Fruit fly (Drosophila melanogaster): ENCODE data around the gene CG32026.

Gene CG32026

dm6 chr3L:8850784-8851704, 14.8 kb downstream of the CG32026 start:
- TF ChIP-seq insv (optimal IDR thresholded peaks at IDR 0.05) (no peak), Sin3A (optimal IDR thresholded peaks at IDR 0.05) (no peak), ttk (optimal IDR thresholded peaks at IDR 0.05) (no peak), Myc (optimal IDR thresholded peaks at IDR 0.05) (no peak), psq (optimal IDR thresholded peaks at IDR 0.05) (no peak), h (optimal IDR thresholded peaks at IDR 0.05) (no peak)

- TF ChIP-seq psq (optimal IDR thresholded peaks at IDR 0.05) = no peak
- no peak for TF ChIP-seq Sin3A (optimal IDR thresholded peaks at IDR 0.05)
- no peak for TF ChIP-seq ttk (optimal IDR thresholded peaks at IDR 0.05)
- TF ChIP-seq h (optimal IDR thresholded peaks at IDR 0.05) = no peak
- no peak for TF ChIP-seq Myc (optimal IDR thresholded peaks at IDR 0.05)
- no peak for TF ChIP-seq insv (optimal IDR thresholded peaks at IDR 0.05)
These were observed 15.7 kb downstream of the CG32026 start for dm6 chr3L:8851950-8852349.

dm6 chr3L:8852907-8853306, 16.6 kb downstream of the CG32026 start:
- TF ChIP-seq ttk (optimal IDR thresholded peaks at IDR 0.05) (no peak), Sin3A (optimal IDR thresholded peaks at IDR 0.05) (no peak), psq (optimal IDR thresholded peaks at IDR 0.05) (no peak), h (optimal IDR thresholded peaks at IDR 0.05) (no peak), insv (optimal IDR thresholded peaks at IDR 0.05) (no peak), Myc (optimal IDR thresholded peaks at IDR 0.05) (no peak)

- TF ChIP-seq h (optimal IDR thresholded peaks at IDR 0.05) (no peak), psq (optimal IDR thresholded peaks at IDR 0.05) (no peak), ttk (optimal IDR thresholded peaks at IDR 0.05) (no peak), Sin3A (optimal IDR thresholded peaks at IDR 0.05) (no peak), insv (optimal IDR thresholded peaks at IDR 0.05) (no peak), Myc (optimal IDR thresholded peaks at IDR 0.05) (no peak)
These were observed 17.1 kb downstream of the CG32026 start for dm6 chr3L:8853382-8853781.

- no peak for TF ChIP-seq insv (optimal IDR thresholded peaks at IDR 0.05)
- no peak for TF ChIP-seq h (optimal IDR thresholded peaks at IDR 0.05)
- TF ChIP-seq Myc (optimal IDR thresholded peaks at IDR 0.05) = no peak
- no peak for TF ChIP-seq ttk (optimal IDR thresholded peaks at IDR 0.05)
- no peak for TF ChIP-seq Sin3A (optimal IDR thresholded peaks at IDR 0.05)
- no peak for TF ChIP-seq psq (optimal IDR thresholded peaks at IDR 0.05)
These were observed 19.0 kb downstream of the CG32026 start for dm6 chr3L:8855262-8855661.

- TF ChIP-seq insv (optimal IDR thresholded peaks at IDR 0.05) (no peak), psq (optimal IDR thresholded peaks at IDR 0.05) (no peak), Myc (optimal IDR thresholded peaks at IDR 0.05) (no peak), h (optimal IDR thresholded peaks at IDR 0.05) (no peak), ttk (optimal IDR thresholded peaks at IDR 0.05) (no peak), Sin3A (optimal IDR thresholded peaks at IDR 0.05) (no peak)
These were observed 20.6 kb downstream of the CG32026 start for dm6 chr3L:8856875-8857274.

- TF ChIP-seq psq (optimal IDR thresholded peaks at IDR 0.05) = no peak
- TF ChIP-seq Myc (optimal IDR thresholded peaks at IDR 0.05) = no peak
These were observed 21.5 kb downstream of the CG32026 start for dm6 chr3L:8857648-8858362.

dm6 chr3L:8859936-8860335, 23.7 kb downstream of the CG32026 start:
- TF ChIP-seq insv (optimal IDR thresholded peaks at IDR 0.05) (no peak), h (optimal IDR thresholded peaks at IDR 0.05) (no peak), ttk (optimal IDR thresholded peaks at IDR 0.05) (no peak), Myc (optimal IDR thresholded peaks at IDR 0.05) (no peak), psq (optimal IDR thresholded peaks at IDR 0.05) (no peak), Sin3A (optimal IDR thresholded peaks at IDR 0.05) (no peak)

DNA sequence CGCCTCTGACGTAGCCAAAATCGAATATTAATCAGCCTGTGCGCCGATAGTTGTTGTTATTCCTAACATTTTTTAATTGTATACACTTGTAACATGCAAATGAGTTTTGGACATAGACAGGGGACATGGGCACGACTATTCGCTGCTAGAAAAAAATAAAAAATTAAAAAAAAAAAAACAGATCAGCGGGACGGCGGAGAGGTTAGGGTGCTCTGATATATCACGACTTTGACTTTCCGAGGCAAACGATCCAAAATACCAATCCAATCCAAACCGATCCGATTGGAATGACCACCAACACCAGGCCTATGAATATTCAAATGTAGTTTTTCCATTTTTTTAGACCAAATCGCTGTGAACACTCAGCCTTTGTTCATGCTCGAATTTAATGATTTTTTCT, 24.5 kb downstream of the CG32026 start:
- no peak for TF ChIP-seq Sin3A (optimal IDR thresholded peaks at IDR 0.05)
- no peak for TF ChIP-seq h (optimal IDR thresholded peaks at IDR 0.05)
- TF ChIP-seq psq (optimal IDR thresholded peaks at IDR 0.05) = no peak
- TF ChIP-seq insv (optimal IDR thresholded peaks at IDR 0.05) = no peak

DNA sequence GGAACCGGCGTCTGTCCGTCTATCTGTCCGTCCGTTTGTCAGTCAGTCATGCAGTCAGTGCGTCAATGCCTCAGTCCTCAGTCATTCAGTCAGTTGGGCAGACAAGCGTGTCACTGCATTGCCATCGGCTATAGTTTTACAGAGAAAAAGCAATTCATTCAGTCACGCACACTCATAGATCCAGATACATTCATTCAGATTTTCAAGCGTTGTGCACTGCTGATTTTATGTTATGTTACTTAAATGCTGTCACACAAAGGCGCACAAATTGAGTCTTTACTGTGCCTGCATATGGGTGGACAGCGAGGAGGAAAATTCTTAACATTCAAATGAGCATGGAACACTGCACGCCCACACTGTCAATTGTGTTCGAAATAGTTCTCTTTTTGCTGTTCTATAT, 28.9 kb downstream of the CG32026 start:
- TF ChIP-seq Sin3A (optimal IDR thresholded peaks at IDR 0.05) (no peak), psq (optimal IDR thresholded peaks at IDR 0.05) (no peak), ttk (optimal IDR thresholded peaks at IDR 0.05) (no peak), Myc (optimal IDR thresholded peaks at IDR 0.05) (no peak), h (optimal IDR thresholded peaks at IDR 0.05) (no peak), insv (optimal IDR thresholded peaks at IDR 0.05) (no peak)

DNA sequence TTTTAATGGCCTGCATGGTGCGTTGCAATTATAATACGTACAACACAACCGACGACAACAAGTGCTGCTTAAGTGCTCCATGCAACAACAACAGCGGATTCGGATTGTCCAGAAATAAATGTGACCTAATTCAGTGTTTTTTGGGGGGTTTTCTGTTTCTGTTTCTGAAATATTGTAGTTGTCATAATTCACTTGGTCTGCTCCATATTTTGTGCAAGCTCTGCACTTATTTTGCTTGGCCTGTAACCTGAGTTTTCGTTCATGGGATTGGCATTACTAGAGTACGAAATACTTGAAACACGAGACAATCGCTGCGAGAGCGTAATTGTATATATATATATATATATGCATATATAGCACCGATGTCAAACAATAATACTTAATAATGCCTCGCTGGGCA, 33.1 kb downstream of the CG32026 start:
- TF ChIP-seq Sin3A (optimal IDR thresholded peaks at IDR 0.05) = no peak
- TF ChIP-seq ttk (optimal IDR thresholded peaks at IDR 0.05) = no peak
- no peak for TF ChIP-seq insv (optimal IDR thresholded peaks at IDR 0.05)
- no peak for TF ChIP-seq Myc (optimal IDR thresholded peaks at IDR 0.05)
- TF ChIP-seq psq (optimal IDR thresholded peaks at IDR 0.05) = no peak
- TF ChIP-seq h (optimal IDR thresholded peaks at IDR 0.05) = no peak

DNA sequence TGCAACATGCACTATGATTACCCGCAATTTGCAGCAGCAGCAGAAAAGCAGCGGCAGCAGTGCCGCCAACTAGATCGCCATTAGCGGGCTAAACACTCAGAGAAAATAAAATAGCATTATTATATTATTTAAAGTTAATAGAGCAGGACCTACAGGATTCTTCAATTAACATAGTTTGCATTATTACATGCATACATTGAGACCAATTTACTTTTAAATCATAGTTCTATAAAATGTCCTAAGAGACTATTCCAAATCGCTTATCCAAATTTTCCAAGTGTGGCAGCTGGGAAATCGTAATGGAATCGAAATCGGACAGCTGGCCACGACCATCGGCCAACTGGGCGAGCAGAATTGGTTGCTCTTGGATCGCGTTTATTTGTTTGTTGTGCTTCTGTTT, 34.3 kb downstream of the CG32026 start:
- no peak for TF ChIP-seq insv (optimal IDR thresholded peaks at IDR 0.05)
- TF ChIP-seq psq (optimal IDR thresholded peaks at IDR 0.05) = no peak
